Worm (Caenorhabditis elegans) whole organism, mixed stage, embryonic: ENCODE data around the gene srv-12.

Source experiments
- M03D4.4 ChIP-seq: sonication (generic microtip); optimal IDR thresholded peaks from 2 replicates; lab custom pipeline; 2017; ENCODE audit warnings: mild to moderate bottlenecking, missing genetic modification characterization, missing compliant biosample characterization
- bed-3 ChIP-seq: fragments of 200-800 bp; sonication (Bioruptor generic); optimal IDR thresholded peaks from 3 replicates; lab custom pipeline; 2018; ENCODE audit warnings: mild to moderate bottlenecking, missing genetic modification characterization, moderate library complexity, missing compliant biosample characterization
- blmp-1 ChIP-seq: fragments of 150-350 bp; optimal IDR thresholded peaks from 2 replicates; lab custom pipeline; 2014; ENCODE audit warnings: missing biosample characterization, missing genetic modification characterization
- ceh-39 ChIP-seq: fragments of 150-350 bp; optimal IDR thresholded peaks from 2 replicates; lab custom pipeline; 2014; ENCODE audit warnings: missing biosample characterization, missing genetic modification characterization
- ceh-83 ChIP-seq: fragments of 200-800 bp; sonication (Bioruptor generic); optimal IDR thresholded peaks from 2 replicates; lab custom pipeline; 2018; ENCODE audit warnings: mild to moderate bottlenecking, missing genetic modification characterization, missing compliant biosample characterization
- ces-1 ChIP-seq: fragments of 150-350 bp; optimal IDR thresholded peaks from 2 replicates; lab custom pipeline; 2014; ENCODE audit warnings: missing biosample characterization, missing genetic modification reagents, missing genetic modification characterization
- cnd-1 ChIP-seq: fragments of 200-800 bp; sonication (Bioruptor generic); optimal IDR thresholded peaks from 2 replicates; lab custom pipeline; 2018; ENCODE audit warnings: mild to moderate bottlenecking, missing genetic modification characterization, missing compliant biosample characterization
- drap-1 ChIP-seq: fragments of 200-800 bp; sonication (Bioruptor generic); optimal IDR thresholded peaks from 3 replicates; lab custom pipeline; 2018; ENCODE audit warnings: mild to moderate bottlenecking, missing genetic modification characterization, missing compliant biosample characterization
- elt-3 ChIP-seq: fragments of 150-350 bp; optimal IDR thresholded peaks from 2 replicates; lab custom pipeline; 2014; ENCODE audit warnings: missing biosample characterization, missing genetic modification characterization
- flh-1 ChIP-seq: fragments of 200-800 bp; sonication (Bioruptor generic); optimal IDR thresholded peaks from 2 replicates; lab custom pipeline; 2018; ENCODE audit warnings: mild to moderate bottlenecking, missing genetic modification characterization, moderate library complexity, missing compliant biosample characterization
- ham-2 ChIP-seq: fragments of 200-800 bp; sonication (Bioruptor generic); optimal IDR thresholded peaks from 2 replicates; lab custom pipeline; 2018; ENCODE audit warnings: mild to moderate bottlenecking, missing genetic modification characterization, missing compliant biosample characterization
- hlh-1 ChIP-seq: fragments of 150-350 bp; optimal IDR thresholded peaks from 2 replicates; lab custom pipeline; 2014; ENCODE audit warnings: missing biosample characterization, missing genetic modification reagents, missing genetic modification characterization
- lin-13 ChIP-seq: fragments of 150-350 bp; optimal IDR thresholded peaks from 2 replicates; lab custom pipeline; 2014; ENCODE audit warnings: missing biosample characterization, missing genetic modification characterization
- lin-32 ChIP-seq: fragments of 200-800 bp; sonication (Bioruptor generic); optimal IDR thresholded peaks from 2 replicates; lab custom pipeline; 2018; ENCODE audit warnings: mild to moderate bottlenecking, missing genetic modification characterization, missing compliant biosample characterization
- lsy-2 ChIP-seq: fragments of 150-350 bp; optimal IDR thresholded peaks from 2 replicates; lab custom pipeline; 2014; ENCODE audit warnings: missing biosample characterization, missing genetic modification characterization
- mab-5 ChIP-seq: fragments of 150-350 bp; optimal IDR thresholded peaks from 2 replicates; lab custom pipeline; 2014; ENCODE audit warnings: missing biosample characterization, missing genetic modification characterization
- mep-1 ChIP-seq: fragments of 150-350 bp; optimal IDR thresholded peaks from 2 replicates; lab custom pipeline; 2017; ENCODE audit warnings: missing biosample characterization, missing genetic modification reagents, missing genetic modification characterization, inconsistent platforms
- mls-2 ChIP-seq: sonication (generic microtip); optimal IDR thresholded peaks from 2 replicates; lab custom pipeline; 2016; ENCODE audit warnings: mild to moderate bottlenecking, missing genetic modification characterization, moderate library complexity, missing compliant biosample characterization
- nhr-2 ChIP-seq: fragments of 150-350 bp; optimal IDR thresholded peaks from 2 replicates; lab custom pipeline; 2014; ENCODE audit warnings: missing biosample characterization, missing genetic modification characterization
- nhr-237 ChIP-seq: fragments of 150-350 bp; optimal IDR thresholded peaks from 2 replicates; lab custom pipeline; 2014; ENCODE audit warnings: missing biosample characterization, missing genetic modification characterization
- nhr-28 ChIP-seq: fragments of 150-350 bp; optimal IDR thresholded peaks from 2 replicates; lab custom pipeline; 2014; ENCODE audit warnings: missing biosample characterization, missing genetic modification characterization
- nhr-76 ChIP-seq: sonication (generic microtip); optimal IDR thresholded peaks from 2 replicates; lab custom pipeline; 2017; ENCODE audit warnings: missing biosample characterization, missing genetic modification characterization
- pha-4 ChIP-seq: fragments of 150-350 bp; optimal IDR thresholded peaks from 2 replicates; lab custom pipeline; 2018; ENCODE audit warnings: missing biosample characterization, missing genetic modification reagents, missing genetic modification characterization
- sem-2 ChIP-seq: fragments of 200-800 bp; sonication (Bioruptor generic); optimal IDR thresholded peaks from 2 replicates; lab custom pipeline; 2018; ENCODE audit warnings: mild to moderate bottlenecking, missing genetic modification characterization, missing compliant biosample characterization
- snpc-4 ChIP-seq: fragments of 150-350 bp; optimal IDR thresholded peaks from 2 replicates; lab custom pipeline; 2014; ENCODE audit warnings: missing biosample characterization, missing genetic modification characterization
- sptf-1 ChIP-seq: sonication (generic microtip); optimal IDR thresholded peaks from 2 replicates; lab custom pipeline; 2017; ENCODE audit warnings: mild to moderate bottlenecking, missing genetic modification characterization, moderate library complexity, missing compliant biosample characterization
- unc-39 ChIP-seq: fragments of 150-350 bp; optimal IDR thresholded peaks from 2 replicates; lab custom pipeline; 2014; ENCODE audit warnings: missing biosample characterization, missing genetic modification characterization
- unc-62 ChIP-seq: fragments of 150-350 bp; optimal IDR thresholded peaks from 2 replicates; lab custom pipeline; 2014; ENCODE audit warnings: missing biosample characterization, missing genetic modification reagents, missing genetic modification characterization
- zip-8 ChIP-seq: fragments of 150-350 bp; optimal IDR thresholded peaks from 2 replicates; lab custom pipeline; 2014; ENCODE audit warnings: missing biosample characterization, missing genetic modification characterization

Gene srv-12

DNA sequence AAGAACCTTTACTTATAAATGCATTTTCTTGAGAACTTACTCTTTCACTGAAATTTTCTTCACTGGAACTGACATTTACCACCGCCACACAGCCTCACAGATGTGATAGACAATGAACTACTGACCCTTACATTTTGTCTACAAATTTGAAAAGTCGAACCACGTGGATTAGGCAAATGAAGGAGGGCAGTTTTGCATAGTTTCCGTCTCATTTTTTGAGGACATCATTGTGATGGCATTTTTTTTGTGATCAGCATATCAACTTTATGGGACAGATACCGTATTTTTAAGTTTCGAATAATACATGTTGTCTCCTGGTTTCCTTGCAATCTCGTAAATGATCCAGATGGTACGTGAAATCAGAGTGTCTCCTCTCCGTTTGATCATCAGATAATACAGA is 19.1 kb upstream of the srv-12 start, which contains the start of gene W01B6.3:
TSS of gene W01B6.3 (minus strand) at position 101 of the 400 bp plus-strand sequence.
- TF ChIP-seq lin-32 (no peak), M03D4.4 (tag; lab: Kevin White, UChicago) (no peak), elt-3 (tag; lab: Kevin White, UChicago) (no peak), ceh-83 (no peak)

DNA sequence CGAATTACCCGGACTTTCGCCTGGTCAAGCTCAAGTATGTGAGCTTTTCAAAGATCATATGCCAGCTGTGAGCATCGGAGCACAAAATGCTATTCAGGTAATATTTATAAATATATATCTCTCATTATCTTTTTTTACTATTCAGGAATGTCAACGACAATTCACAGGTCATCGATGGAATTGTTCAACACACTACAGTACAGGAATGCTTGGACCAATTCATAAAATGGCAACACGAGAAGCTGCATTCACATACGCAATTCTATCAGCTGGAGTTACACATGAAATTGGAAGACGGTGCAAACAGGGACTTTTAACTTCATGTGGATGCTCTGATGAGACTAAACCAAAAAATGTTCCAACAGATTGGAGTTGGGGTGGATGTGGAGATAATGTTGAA is 14.8 kb upstream of the srv-12 start:
- TF ChIP-seq lin-32 (no peak), mls-2 (no peak), unc-62 (GFP tag; lab: Kevin White, UChicago) (no peak), ceh-83 (no peak), cnd-1 (tag; lab: Kevin White, UChicago) (no peak), sptf-1 (tag; lab: Kevin White, UChicago) (no peak), nhr-237 (tag; lab: Kevin White, UChicago) (no peak), lin-13 (no peak), bed-3 (GFP tag; lab: Kevin White, UChicago) (no peak), blmp-1 (tag; lab: Kevin White, UChicago) (no peak), lsy-2 (tag; lab: Kevin White, UChicago) (no peak), ces-1 (GFP tag; lab: Kevin White, UChicago) (no peak), pha-4 (tag; lab: Kevin White, UChicago) (no peak)

DNA sequence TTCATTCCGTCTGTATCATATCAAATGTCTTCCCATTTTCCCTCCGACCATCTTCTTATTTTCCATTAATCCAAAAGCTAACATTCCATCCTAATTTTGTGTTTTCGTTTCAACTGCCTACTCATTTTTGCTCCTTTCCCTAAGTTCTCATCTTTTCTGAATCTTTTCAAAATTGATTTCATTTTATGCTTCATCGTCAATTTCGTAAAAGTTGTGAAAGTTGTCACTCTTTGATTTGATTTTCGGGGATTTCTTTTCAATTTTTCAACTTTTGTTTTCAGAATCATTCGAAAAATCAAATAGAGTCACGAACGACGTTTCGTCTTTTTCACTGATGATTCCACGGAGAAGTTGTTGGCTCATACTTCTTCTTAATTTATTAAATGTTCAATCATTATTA is 14.1 kb upstream of the srv-12 start, which contains the start of gene cwn-2:
TSS of gene cwn-2 (plus strand) at position 276 of the 400 bp plus-strand sequence.
- TF ChIP-seq ceh-39 (tag; lab: Kevin White, UChicago) = no peak
- TF ChIP-seq ceh-83 = no peak
- TF ChIP-seq nhr-2 = no peak

DNA sequence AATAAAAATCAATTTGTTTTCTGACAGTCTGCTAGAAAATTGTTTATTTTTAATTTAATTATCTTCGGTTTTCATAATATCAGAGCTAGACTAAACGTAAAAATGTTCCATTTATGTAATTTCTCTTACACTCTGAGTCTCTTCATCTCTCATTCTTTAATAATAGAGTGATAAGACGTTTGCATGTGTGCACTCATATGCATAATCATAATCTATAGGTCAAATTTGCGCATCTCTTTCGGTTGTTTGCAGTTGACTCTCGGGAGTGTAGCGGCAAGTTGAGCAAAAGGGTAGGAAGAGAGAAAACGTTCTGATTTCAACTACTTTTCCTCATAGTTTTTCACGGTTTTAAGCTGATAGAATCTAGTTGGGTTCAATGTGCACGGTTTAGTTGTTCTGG is 13.0 kb upstream of the srv-12 start:
- no peak for TF ChIP-seq hlh-1
- no peak for TF ChIP-seq mls-2
- TF ChIP-seq nhr-28 = no peak
- TF ChIP-seq bed-3 (GFP tag; lab: Kevin White, UChicago) = no peak
- TF ChIP-seq M03D4.4 (tag; lab: Kevin White, UChicago) = no peak
- TF ChIP-seq lin-32 = no peak
- TF ChIP-seq sem-2 = no peak
- TF ChIP-seq elt-3 (tag; lab: Kevin White, UChicago) = no peak
- TF ChIP-seq ceh-39 (tag; lab: Kevin White, UChicago) = no peak
- TF ChIP-seq ceh-83 = no peak
- no peak for TF ChIP-seq lin-13
- no peak for TF ChIP-seq lsy-2 (tag; lab: Kevin White, UChicago)
- no peak for TF ChIP-seq mep-1 (tag; lab: Kevin White, UChicago)
- no peak for TF ChIP-seq unc-62 (GFP tag; lab: Kevin White, UChicago)

DNA sequence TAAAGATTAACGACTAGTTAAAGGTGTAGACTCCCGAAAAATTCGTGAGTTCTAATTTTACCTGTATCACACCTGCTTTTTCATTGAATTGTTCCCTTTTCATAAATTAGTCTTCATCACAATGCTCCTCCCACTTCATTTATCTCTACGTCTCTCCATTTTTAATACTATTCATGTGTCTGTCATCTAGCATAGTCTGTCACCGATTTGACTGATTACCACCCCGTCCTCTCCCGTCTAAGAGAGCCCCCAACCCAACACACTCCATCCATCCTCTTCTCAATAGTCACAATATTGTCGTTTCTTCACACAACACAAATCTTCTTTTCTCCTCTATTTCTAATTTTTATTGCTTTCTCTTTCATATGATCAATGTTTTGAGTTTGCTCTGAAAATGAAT is 11.7 kb upstream of the srv-12 start:
- TF ChIP-seq ceh-83 (no peak), unc-62 (GFP tag; lab: Kevin White, UChicago) (peak; percentile 98)
- TF ChIP-seq, all 35 proteins: peak for 1

DNA sequence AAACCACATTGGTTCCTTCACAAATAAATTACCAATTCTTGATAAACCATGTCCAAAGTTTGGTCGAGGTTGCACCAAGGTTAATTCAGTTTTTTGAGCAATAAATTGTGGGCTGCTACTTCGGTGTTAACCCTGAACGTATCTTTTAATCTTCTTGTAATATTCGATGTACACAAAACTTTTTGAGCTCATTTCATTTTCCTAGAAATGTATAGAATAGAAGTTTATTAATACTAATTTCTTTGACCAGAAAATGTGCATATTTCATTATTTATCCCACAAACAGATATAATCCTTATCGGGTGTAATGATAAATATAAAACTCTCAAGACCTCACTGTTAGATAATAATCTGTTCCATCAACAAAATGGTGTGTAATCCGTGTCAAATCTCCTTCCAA is 10.5 kb upstream of the srv-12 start:
- no peak for TF ChIP-seq nhr-76
- no peak for TF ChIP-seq nhr-2
- no peak for TF ChIP-seq snpc-4
- TF ChIP-seq sem-2 = no peak
- TF ChIP-seq lin-13 = no peak
- no peak for TF ChIP-seq ham-2 (GFP tag; lab: Kevin White, UChicago)
- TF ChIP-seq ceh-39 (tag; lab: Kevin White, UChicago) = no peak
- TF ChIP-seq drap-1 = no peak
- TF ChIP-seq lsy-2 (tag; lab: Kevin White, UChicago) = no peak
- no peak for TF ChIP-seq unc-39
- TF ChIP-seq flh-1 (GFP tag; lab: Kevin White, UChicago) = no peak
- TF ChIP-seq mab-5 (tag; lab: Kevin White, UChicago) = no peak
- no peak for TF ChIP-seq unc-62 (GFP tag; lab: Kevin White, UChicago)

DNA sequence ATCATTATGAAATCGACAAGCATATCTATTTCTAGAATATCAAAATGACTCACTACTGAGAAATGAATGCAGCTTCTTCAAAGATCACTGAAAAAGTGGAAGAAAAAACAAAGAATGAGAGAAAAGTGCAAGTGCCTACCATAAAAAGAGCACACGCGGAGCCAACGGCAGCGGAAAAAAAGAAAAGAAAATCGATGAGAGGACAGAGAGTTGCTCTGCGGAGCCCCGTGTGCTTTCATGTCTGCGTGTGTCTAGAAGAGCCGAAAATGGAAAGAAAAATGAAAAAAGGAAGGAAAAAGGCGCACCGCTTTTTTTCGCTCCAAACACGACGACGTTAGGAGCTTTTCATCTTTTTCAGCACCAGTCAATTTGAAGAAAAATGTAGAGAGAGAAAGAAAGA is 9.3 kb upstream of the srv-12 start, which contains the start of gene ipla-7:
TSS of gene ipla-7 (minus strand) at position 122 of the 400 bp plus-strand sequence.
- TF ChIP-seq ces-1 (GFP tag; lab: Kevin White, UChicago) (peak; percentile 22), zip-8 (tag; lab: Kevin White, UChicago) (no peak)
- TF ChIP-seq, all 35 proteins: peak for 1
